Worm (Caenorhabditis elegans): Measurements from ENCODE around the gene pqn-54.

DNA sequence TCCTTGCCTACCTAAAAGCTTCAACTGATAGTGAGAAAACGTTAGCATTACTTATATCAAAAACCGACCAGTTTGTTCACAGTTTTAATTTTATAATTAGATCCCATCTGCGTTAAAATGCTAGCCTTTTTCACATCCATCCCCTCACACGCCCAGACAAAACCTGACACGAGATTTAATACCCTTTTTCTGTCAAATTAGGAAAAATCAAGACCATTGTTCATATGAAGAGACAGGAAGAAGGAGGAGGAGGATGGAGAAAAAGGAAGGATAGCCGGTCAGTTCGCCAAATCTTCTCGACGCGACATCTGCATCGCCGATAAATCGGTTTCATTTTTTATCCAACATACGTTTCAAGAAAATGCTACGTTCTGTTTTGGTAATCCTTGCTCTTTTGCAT lies 17.1 kb upstream of the pqn-54 start, which contains the start of gene cnc-3:
- TF ChIP-seq nhr-237 (tag; optimal IDR thresholded peaks at IDR 0.05), result no peak
- TF ChIP-seq sea-2 (GFP tag; optimal IDR thresholded peaks at IDR 0.05), result no peak
- TF ChIP-seq pha-4 (tag; optimal IDR thresholded peaks at IDR 0.05), result no peak
- TF ChIP-seq nhr-67 (tag; optimal IDR thresholded peaks at IDR 0.05), result no peak
- TF ChIP-seq egl-27 (tag; optimal IDR thresholded peaks at IDR 0.05), result no peak

Data from whole organism, L3 larva.